Fruit fly (Drosophila melanogaster) whole organism, prepupa: ENCODE measurements around the gene CG15544.

Experiments
- CG10631 ChIP-seq: fragments of 200-800 bp; sonication (Bioruptor generic); optimal IDR thresholded peaks from 2 replicates; lab custom pipeline; 2016; ENCODE audit warnings: missing biosample characterization, missing genetic modification characterization
- CG10669 ChIP-seq: fragments of 200-800 bp; sonication (Bioruptor generic); optimal IDR thresholded peaks from 3 replicates; lab custom pipeline; 2018; ENCODE audit warnings: missing biosample characterization, mild to moderate bottlenecking, missing genetic modification characterization, moderate library complexity
- CG11762 ChIP-seq: fragments of 200-800 bp; sonication (Bioruptor generic); optimal IDR thresholded peaks from 3 replicates; lab custom pipeline; 2016; ENCODE audit warnings: missing biosample characterization, missing genetic modification characterization; ENCODE audit not compliant: insufficient read depth
- CG15336 ChIP-seq: fragments of 200-800 bp; sonication (Bioruptor generic); IDR thresholded peaks from 2 replicates; pipeline ENCODE4 v1.3.6; 2022; ENCODE audit warnings: missing biosample characterization, missing genetic modification characterization
- CG1621 ChIP-seq: fragments of 200-800 bp; sonication (Bioruptor generic); optimal IDR thresholded peaks from 3 replicates; lab custom pipeline; 2018; ENCODE audit warnings: missing biosample characterization, mild to moderate bottlenecking, missing genetic modification characterization
- CG16779 ChIP-seq: fragments of 200-800 bp; sonication (Bioruptor generic); optimal IDR thresholded peaks from 3 replicates; lab custom pipeline; 2017; ENCODE audit warnings: missing biosample characterization, mild to moderate bottlenecking, missing genetic modification characterization
- CG3032 ChIP-seq: fragments of 200-800 bp; optimal IDR thresholded peaks from 2 replicates; lab custom pipeline; 2019; ENCODE audit warnings: missing biosample characterization, mild to moderate bottlenecking, missing genetic modification characterization, moderate library complexity
- CG34406 ChIP-seq: fragments of 200-800 bp; sonication (Bioruptor generic); optimal IDR thresholded peaks from 3 replicates; lab custom pipeline; 2016; ENCODE audit warnings: missing biosample characterization, missing genetic modification characterization
- CG3919 ChIP-seq: fragments of 200-800 bp; sonication (Bioruptor generic); optimal IDR thresholded peaks from 3 replicates; lab custom pipeline; 2016; ENCODE audit warnings: missing biosample characterization, missing genetic modification characterization
- CG6163 ChIP-seq: fragments of 200-800 bp; sonication (Bioruptor generic); IDR thresholded peaks from 3 replicates; pipeline ENCODE4 v1.3.6; 2022; ENCODE audit warnings: missing biosample characterization, missing genetic modification characterization
- CG6276 ChIP-seq: fragments of 200-800 bp; sonication (Bioruptor generic); optimal IDR thresholded peaks from 2 replicates; lab custom pipeline; 2017; ENCODE audit warnings: missing biosample characterization, mild to moderate bottlenecking, missing genetic modification characterization
- CG6808 ChIP-seq: fragments of 200-800 bp; sonication (Bioruptor generic); optimal IDR thresholded peaks from 3 replicates; lab custom pipeline; 2017; ENCODE audit warnings: missing biosample characterization, missing genetic modification characterization, mild to moderate bottlenecking, moderate library complexity, missing genetic modification reagents
- CG6854 ChIP-seq: fragments of 200-800 bp; sonication (Bioruptor generic); optimal IDR thresholded peaks from 2 replicates; lab custom pipeline; 2017; ENCODE audit warnings: missing biosample characterization, mild to moderate bottlenecking, missing genetic modification characterization
- CG9139 ChIP-seq: fragments of 200-800 bp; sonication (Bioruptor generic); optimal IDR thresholded peaks from 3 replicates; lab custom pipeline; 2017; ENCODE audit warnings: missing biosample characterization, mild to moderate bottlenecking, missing genetic modification characterization
- Eip75B ChIP-seq: fragments of 200-800 bp; sonication (Bioruptor generic); optimal IDR thresholded peaks from 3 replicates; lab custom pipeline; 2016; ENCODE audit warnings: missing biosample characterization, missing genetic modification characterization
- Eip78C ChIP-seq: fragments of 200-800 bp; sonication (Bioruptor generic); peaks from one replicate; lab custom pipeline; 2016; ENCODE audit warnings: missing biosample characterization, missing genetic modification characterization
- Ets96B ChIP-seq: fragments of 200-800 bp; optimal IDR thresholded peaks from 2 replicates; lab custom pipeline; 2019; ENCODE audit warnings: missing biosample characterization, mild to moderate bottlenecking, missing genetic modification characterization, moderate library complexity
- Hr38 ChIP-seq: sonication (Bioruptor generic); optimal IDR thresholded peaks from 2 replicates; lab custom pipeline; 2016; ENCODE audit warnings: missing biosample characterization, missing genetic modification characterization
- Hr39 ChIP-seq: fragments of 200-800 bp; sonication (Bioruptor generic); optimal IDR thresholded peaks from 2 replicates; lab custom pipeline; 2016; ENCODE audit warnings: missing biosample characterization, missing genetic modification characterization
- Hr4 ChIP-seq: fragments of 200-800 bp; sonication (Bioruptor generic); optimal IDR thresholded peaks from 3 replicates; lab custom pipeline; 2016; ENCODE audit warnings: missing biosample characterization, missing genetic modification characterization
- Lpt ChIP-seq: fragments of 200-800 bp; sonication (Bioruptor generic); optimal IDR thresholded peaks from 3 replicates; lab custom pipeline; 2016; ENCODE audit warnings: missing biosample characterization, missing genetic modification characterization
- OdsH ChIP-seq: fragments of 200-800 bp; sonication (Bioruptor generic); optimal IDR thresholded peaks from 3 replicates; lab custom pipeline; 2016; ENCODE audit warnings: missing biosample characterization, missing genetic modification characterization
- Smox ChIP-seq: fragments of 200-800 bp; sonication (Bioruptor generic); optimal IDR thresholded peaks from 3 replicates; lab custom pipeline; 2016; ENCODE audit warnings: missing biosample characterization, missing genetic modification characterization
- Sox102F ChIP-seq: fragments of 200-800 bp; sonication (Bioruptor generic); optimal IDR thresholded peaks from 2 replicates; lab custom pipeline; 2016; ENCODE audit warnings: missing biosample characterization, mild to moderate bottlenecking, missing genetic modification characterization
- Sox14 ChIP-seq: fragments of 200-800 bp; sonication (Bioruptor generic); optimal IDR thresholded peaks from 3 replicates; lab custom pipeline; 2016; ENCODE audit warnings: missing biosample characterization, missing genetic modification characterization
- acj6 ChIP-seq: fragments of 200-800 bp; sonication (Bioruptor generic); optimal IDR thresholded peaks from 3 replicates; lab custom pipeline; 2016; ENCODE audit warnings: missing biosample characterization, missing genetic modification characterization
- cyc ChIP-seq: fragments of 200-800 bp; sonication (Bioruptor generic); optimal IDR thresholded peaks from 3 replicates; lab custom pipeline; 2016; ENCODE audit warnings: missing biosample characterization, missing genetic modification characterization
- fkh ChIP-seq: fragments of 200-800 bp; sonication (Bioruptor generic); optimal IDR thresholded peaks from 3 replicates; lab custom pipeline; 2017; ENCODE audit warnings: missing biosample characterization, mild to moderate bottlenecking, missing genetic modification characterization, moderate library complexity
- lz ChIP-seq: fragments of 200-800 bp; sonication (Bioruptor generic); optimal IDR thresholded peaks from 3 replicates; lab custom pipeline; 2016; ENCODE audit warnings: missing biosample characterization, missing genetic modification characterization
- spab ChIP-seq: fragments of 200-800 bp; sonication (Bioruptor generic); optimal IDR thresholded peaks from 2 replicates; lab custom pipeline; 2017; ENCODE audit warnings: missing biosample characterization, mild to moderate bottlenecking, missing genetic modification characterization, missing genetic modification reagents
- ss ChIP-seq, 2 experiments: fragments of 200-800 bp; sonication (Bioruptor generic); optimal IDR thresholded peaks; 2 replicates in 1 of 2; 3 replicates in 1 of 2; lab custom pipeline; 2017 to 2018; ENCODE audit warnings: mild to moderate bottlenecking in 2 of 2, missing biosample characterization in 2 of 2, missing genetic modification characterization in 2 of 2, moderate library complexity in 1 of 2
- svp ChIP-seq: fragments of 200-800 bp; sonication (Bioruptor generic); peaks from one replicate; lab custom pipeline; 2016; ENCODE audit warnings: missing biosample characterization, missing genetic modification characterization
- topi ChIP-seq: fragments of 200-800 bp; sonication (Bioruptor generic); optimal IDR thresholded peaks from 3 replicates; lab custom pipeline; 2016; ENCODE audit warnings: missing biosample characterization, missing genetic modification characterization
- vri ChIP-seq: fragments of 200-800 bp; sonication (Bioruptor generic); optimal IDR thresholded peaks from 3 replicates; lab custom pipeline; 2016; ENCODE audit warnings: missing biosample characterization, mild to moderate bottlenecking, missing genetic modification characterization

CG15544 gene

DNA sequence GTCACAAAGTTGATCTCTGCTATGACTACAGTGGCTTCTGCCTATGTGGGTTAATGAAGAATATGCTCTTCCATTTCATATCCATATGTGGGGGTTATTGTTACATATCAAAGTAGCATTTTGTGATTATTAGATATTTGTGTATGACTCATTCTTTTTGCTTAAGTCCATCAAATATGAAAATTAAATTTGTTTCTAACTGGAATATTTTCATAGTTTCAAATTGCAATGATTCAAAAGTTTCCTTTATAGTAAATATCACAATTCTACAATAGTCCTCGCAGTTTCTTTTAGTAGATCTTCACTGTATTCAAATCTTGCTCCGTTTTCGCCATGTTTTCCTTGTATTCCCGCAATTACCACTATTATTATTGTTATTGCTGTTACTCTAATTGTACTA lies 22.4 kb upstream of the CG15544 start (continued):
- TF ChIP-seq spab (peak; percentile 53), CG34406 (peak; percentile 50), Sox14 (GFP tag; lab: Kevin White, UChicago) (peak; percentile 70), Sox102F (GFP tag; lab: Kevin White, UChicago) (no peak), CG15336 (GFP tag; lab: Robert Waterston, UW) (peak; percentile 85), CG10631 (GFP tag; lab: Kevin White, UChicago) (peak; percentile 60), CG10669 (peak; percentile 63), Smox (peak; percentile 44), Hr39 (GFP tag; lab: Kevin White, UChicago) (peak; percentile 53), cyc (peak; percentile 24), CG16779 (tag; lab: Kevin White, UChicago) (no peak), acj6 (GFP tag; lab: Kevin White, UChicago) (peak; percentile 71), CG11762 (GFP tag; lab: Kevin White, UChicago) (peak; percentile 38), CG6276 (GFP tag; lab: Kevin White, UChicago) (peak; percentile 85), fkh (no peak)
- TF ChIP-seq, all 60 proteins: peak for 50

DNA sequence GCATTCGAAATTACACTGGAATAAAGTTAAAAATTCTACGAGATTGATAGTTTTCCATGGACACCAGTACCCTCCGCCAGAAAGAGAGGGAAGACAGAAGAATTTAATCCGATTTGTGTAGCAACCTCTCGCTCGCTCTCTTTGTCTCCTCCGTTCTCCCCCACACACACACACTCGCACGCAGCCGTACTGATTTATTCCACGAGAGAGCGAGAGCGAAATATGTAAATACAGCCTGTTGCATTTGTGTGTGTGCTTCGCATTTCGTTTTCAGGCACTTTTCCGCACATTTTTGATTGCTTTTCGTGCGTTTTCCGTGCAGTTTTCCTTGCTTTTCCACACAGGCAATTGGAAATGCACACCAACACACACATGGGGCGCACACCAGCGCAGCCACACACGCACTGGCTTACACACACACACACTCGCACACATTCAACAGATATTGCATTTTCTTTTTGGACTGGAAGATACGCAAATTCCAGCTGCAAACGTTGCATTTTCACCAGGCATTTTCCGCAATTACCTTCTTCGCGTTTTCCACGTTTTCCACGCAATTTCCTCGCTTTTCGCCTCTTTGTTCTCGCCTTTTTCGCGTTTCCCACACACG lies 21.8 kb upstream of the CG15544 start:
- TF ChIP-seq Lpt (GFP tag; lab: Kevin White, UChicago) = no peak
- TF ChIP-seq CG6854 (GFP tag; lab: Kevin White, UChicago) = no peak
- TF ChIP-seq cyc = no peak
- no peak for TF ChIP-seq CG3919
- TF ChIP-seq CG6163 = peak; percentile 48; the same call in 1 of the 3 replicates
- no peak for TF ChIP-seq Ets96B (tag; lab: Kevin White, UChicago)
- no peak for TF ChIP-seq Hr4 (GFP tag; lab: Kevin White, UChicago)
- TF ChIP-seq topi = no peak
- peak; percentile 20 to 39 for TF ChIP-seq ss (GFP tag; optimal IDR thresholded peaks at IDR 0.05; lab: Kevin White, UChicago)
- TF ChIP-seq fkh = peak; percentile 73
- peak; percentile 66 for TF ChIP-seq Sox14 (GFP tag; lab: Kevin White, UChicago)
- TF ChIP-seq Hr38 (GFP tag; lab: Kevin White, UChicago) = no peak
- TF ChIP-seq Eip78C = peak; percentile 63
- no peak for TF ChIP-seq CG6808 (GFP tag; lab: Kevin White, UChicago)
- peak; percentile 35; the same call in 1 of the 2 replicates for TF ChIP-seq CG15336 (GFP tag; lab: Robert Waterston, UW)
- TF ChIP-seq Hr39 (GFP tag; lab: Kevin White, UChicago) = no peak
- no peak for TF ChIP-seq vri
- TF ChIP-seq CG9139 (GFP tag; lab: Kevin White, UChicago) = peak; percentile 25
- no peak for TF ChIP-seq CG3032 (tag; lab: Kevin White, UChicago)
- no peak for TF ChIP-seq lz (GFP tag; lab: Kevin White, UChicago)
- TF ChIP-seq svp (GFP tag; lab: Kevin White, UChicago) = no peak
- TF ChIP-seq OdsH = no peak
- TF ChIP-seq CG1621 = peak; percentile 5
- TF ChIP-seq Smox = no peak
- TF ChIP-seq, all 60 proteins: peak for 8

DNA sequence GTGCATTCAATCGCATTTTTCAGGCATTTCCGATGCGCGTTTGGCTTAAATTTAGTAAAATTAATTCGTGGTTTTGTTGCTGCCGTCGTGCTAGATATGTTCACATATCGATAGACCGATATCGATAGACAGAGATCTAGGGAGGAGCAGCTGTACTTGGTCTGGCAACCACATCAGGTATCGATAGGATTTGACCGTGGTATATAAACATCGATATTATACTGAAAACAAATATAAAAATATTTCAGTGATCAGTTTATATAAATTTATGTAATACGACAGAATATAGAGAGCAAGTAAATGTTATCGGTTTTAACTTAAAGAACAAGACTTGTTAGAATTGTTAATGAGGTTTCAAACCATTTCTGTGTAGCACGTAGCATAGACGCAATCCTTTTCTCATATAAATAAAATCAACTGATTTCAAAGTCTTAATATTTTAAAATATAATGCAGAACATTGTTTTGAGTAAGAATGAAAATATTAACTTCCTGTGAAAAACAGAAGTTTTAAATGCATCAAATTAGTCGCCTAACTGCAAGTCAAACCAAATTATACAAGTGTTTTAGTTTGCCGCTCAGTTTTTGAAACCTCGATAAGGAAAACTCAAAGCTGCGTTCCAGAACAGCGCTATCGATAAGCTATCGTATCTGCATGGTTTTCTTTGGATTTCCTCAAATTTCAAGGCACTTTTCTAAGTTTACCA lies 21.0 kb upstream of the CG15544 start, which contains the start of the genes wts and dj-1beta:
TSS of gene wts (minus strand) at position 130 of the 706 bp plus-strand sequence.
TSS of gene dj-1beta (plus strand) at position 628 of the 706 bp plus-strand sequence.
- TF ChIP-seq Smox (peak; percentile 12), Eip78C (peak; percentile 49), Eip75B (GFP tag; lab: Kevin White, UChicago) (no peak)
